Fruit fly (Drosophila melanogaster) whole organism, pupa: ENCODE data around the gene vir-1.

Experiments used
- CG10348 ChIP-seq: fragments of 200-800 bp; sonication (Bioruptor generic); IDR thresholded peaks from 2 replicates; pipeline ENCODE4 v1.3.6; 2022; ENCODE audit warnings: missing biosample characterization, missing genetic modification characterization
- CG12605 ChIP-seq: fragments of 200-800 bp; sonication (Bioruptor generic); IDR thresholded peaks from 2 replicates; pipeline ENCODE4 v1.3.6; 2022; ENCODE audit warnings: missing biosample characterization, missing genetic modification characterization
- CG13204 ChIP-seq: fragments of 200-800 bp; sonication (Bioruptor generic); optimal IDR thresholded peaks from 2 replicates; lab custom pipeline; 2018; ENCODE audit warnings: missing biosample characterization, mild to moderate bottlenecking, missing genetic modification characterization, moderate library complexity
- CG14655 ChIP-seq: fragments of 200-800 bp; sonication (Bioruptor generic); optimal IDR thresholded peaks from 3 replicates; lab custom pipeline; 2017; ENCODE audit warnings: mild to moderate bottlenecking, missing biosample characterization, missing genetic modification reagents, missing genetic modification characterization
- CG15710 ChIP-seq: fragments of 200-800 bp; sonication (Bioruptor generic); optimal IDR thresholded peaks from 2 replicates; lab custom pipeline; 2018; ENCODE audit warnings: missing biosample characterization, mild to moderate bottlenecking, missing genetic modification characterization, moderate library complexity
- CG17806 ChIP-seq: fragments of 200-800 bp; sonication (Bioruptor generic); optimal IDR thresholded peaks from 2 replicates; lab custom pipeline; 2018; ENCODE audit warnings: missing biosample characterization, mild to moderate bottlenecking, missing genetic modification characterization, moderate library complexity
- CG32121 ChIP-seq: fragments of 200-800 bp; sonication (Bioruptor generic); IDR thresholded peaks from 2 replicates; pipeline ENCODE4 v1.3.6; 2022; ENCODE audit warnings: missing biosample characterization, missing genetic modification characterization
- CG34367 ChIP-seq: fragments of 200-800 bp; sonication (Bioruptor generic); optimal IDR thresholded peaks from 2 replicates; lab custom pipeline; 2018; ENCODE audit warnings: missing biosample characterization, mild to moderate bottlenecking, missing genetic modification characterization
- CG4496 ChIP-seq: fragments of 200-800 bp; sonication (Bioruptor generic); IDR thresholded peaks from 3 replicates; pipeline ENCODE4 v1.3.6; 2022; ENCODE audit warnings: missing biosample characterization, missing genetic modification characterization
- CG8159 ChIP-seq: fragments of 200-800 bp; sonication (Bioruptor generic); optimal IDR thresholded peaks from 3 replicates; lab custom pipeline; 2018; ENCODE audit warnings: missing biosample characterization, mild to moderate bottlenecking, missing genetic modification characterization, moderate library complexity
- CG8301 ChIP-seq: fragments of 200-800 bp; sonication (Bioruptor generic); optimal IDR thresholded peaks from 2 replicates; lab custom pipeline; 2018; ENCODE audit warnings: missing biosample characterization, mild to moderate bottlenecking, missing genetic modification characterization
- CG9948 ChIP-seq: fragments of 200-800 bp; sonication (Bioruptor generic); optimal IDR thresholded peaks from 2 replicates; lab custom pipeline; 2018; ENCODE audit warnings: missing biosample characterization, mild to moderate bottlenecking, missing genetic modification characterization, moderate library complexity
- D1 ChIP-seq: fragments of 200-800 bp; sonication (Bioruptor generic); optimal IDR thresholded peaks from 2 replicates; lab custom pipeline; 2018; ENCODE audit warnings: missing biosample characterization, mild to moderate bottlenecking, missing genetic modification characterization, moderate library complexity
- EcR ChIP-seq: fragments of 200-800 bp; sonication (Bioruptor generic); optimal IDR thresholded peaks from 3 replicates; lab custom pipeline; 2019; ENCODE audit warnings: missing biosample characterization, missing genetic modification characterization, mild to moderate bottlenecking, moderate library complexity, missing genetic modification reagents
- Ets98B ChIP-seq: fragments of 200-800 bp; sonication (Bioruptor generic); IDR thresholded peaks from 2 replicates; pipeline ENCODE4 v1.3.6; 2022; ENCODE audit warnings: missing biosample characterization, missing genetic modification characterization
- Pif1A ChIP-seq: fragments of 200-800 bp; sonication (Bioruptor generic); optimal IDR thresholded peaks from 3 replicates; lab custom pipeline; 2016; ENCODE audit warnings: missing biosample characterization, missing genetic modification characterization
- Pif1B ChIP-seq: fragments of 200-800 bp; sonication (Bioruptor generic); optimal IDR thresholded peaks from 3 replicates; lab custom pipeline; 2016; ENCODE audit warnings: missing biosample characterization, missing genetic modification characterization
- Snoo ChIP-seq: fragments of 200-800 bp; sonication (Bioruptor generic); optimal IDR thresholded peaks from 3 replicates; lab custom pipeline; 2017; ENCODE audit warnings: missing biosample characterization, mild to moderate bottlenecking, missing genetic modification characterization, inconsistent platforms
- fd96Ca ChIP-seq: fragments of 200-800 bp; sonication (Bioruptor generic); IDR thresholded peaks from 3 replicates; pipeline ENCODE4 v1.3.6; 2022; ENCODE audit warnings: missing biosample characterization, missing genetic modification characterization
- gl ChIP-seq: fragments of 200-800 bp; sonication (Bioruptor generic); optimal IDR thresholded peaks from 2 replicates; lab custom pipeline; 2018; ENCODE audit warnings: missing biosample characterization, mild to moderate bottlenecking, missing genetic modification characterization
- rn ChIP-seq: fragments of 200-800 bp; sonication (Bioruptor generic); IDR thresholded peaks from 2 replicates; pipeline ENCODE4 v1.3.6; 2022; ENCODE audit warnings: missing biosample characterization, missing genetic modification characterization

The vir-1 gene

dm6 chr2L:12430792-12431191 is 7.6 kb upstream of the vir-1 start, which contains the start of gene CG5435:
TSS of gene CG5435 (minus strand) at chr2L:12430892.
- no peak for TF ChIP-seq CG12605
- no peak for TF ChIP-seq CG17806
- no peak for TF ChIP-seq fd96Ca (GFP tag; lab: Robert Waterston, UW)
- TF ChIP-seq CG9948 (tag; lab: Kevin White, UChicago), result no peak
- TF ChIP-seq CG34367 (tag; lab: Kevin White, UChicago), result no peak
- no peak for TF ChIP-seq CG15710 (tag; lab: Kevin White, UChicago)
- TF ChIP-seq CG10348, result no peak
- TF ChIP-seq Pif1B (GFP tag; lab: Kevin White, UChicago), result no peak
- no peak for TF ChIP-seq Ets98B (GFP tag; lab: Robert Waterston, UW)
- no peak for TF ChIP-seq D1 (tag; lab: Kevin White, UChicago)
- TF ChIP-seq EcR, result no peak
- no peak for TF ChIP-seq rn (GFP tag; lab: Robert Waterston, UW)
- no peak for TF ChIP-seq CG14655 (GFP tag; lab: Kevin White, UChicago)
- no peak for TF ChIP-seq CG4496 (GFP tag; lab: Robert Waterston, UW)
- no peak for TF ChIP-seq gl
- no peak for TF ChIP-seq CG8159 (tag; lab: Kevin White, UChicago)
- no peak for TF ChIP-seq CG13204 (GFP tag; lab: Kevin White, UChicago)
- TF ChIP-seq CG8301, result no peak
- TF ChIP-seq Snoo (tag; lab: Kevin White, UChicago), result no peak
- no peak for TF ChIP-seq Pif1A (GFP tag; lab: Kevin White, UChicago)

dm6 chr2L:12427487-12428101 is 4.4 kb upstream of the vir-1 start, which contains the start of the genes CG5446 and Trm1:
TSS of gene CG5446 (minus strand) at chr2L:12427709.
TSS of gene Trm1 (plus strand) at chr2L:12428028.
- no peak for TF ChIP-seq gl
- TF ChIP-seq CG34367 (tag; lab: Kevin White, UChicago), result peak; percentile 27
- peak; percentile 54 for TF ChIP-seq CG17806
- no peak for TF ChIP-seq CG12605
- peak; percentile 55 for TF ChIP-seq Snoo (tag; lab: Kevin White, UChicago)
- TF ChIP-seq D1 (tag; lab: Kevin White, UChicago), result no peak
- no peak for TF ChIP-seq fd96Ca (GFP tag; lab: Robert Waterston, UW)
- TF ChIP-seq CG8159 (tag; lab: Kevin White, UChicago), result peak; percentile 75
- TF ChIP-seq EcR, result no peak
- TF ChIP-seq Pif1B (GFP tag; lab: Kevin White, UChicago), result peak; percentile 46
- TF ChIP-seq CG15710 (tag; lab: Kevin White, UChicago), result peak; percentile 66
- TF ChIP-seq CG9948 (tag; lab: Kevin White, UChicago), result peak; percentile 64
- peak; percentile 58 for TF ChIP-seq Ets98B (GFP tag; lab: Robert Waterston, UW)
- no peak for TF ChIP-seq CG13204 (GFP tag; lab: Kevin White, UChicago)
- peak; percentile 44 for TF ChIP-seq Pif1A (GFP tag; lab: Kevin White, UChicago)
- no peak for TF ChIP-seq CG14655 (GFP tag; lab: Kevin White, UChicago)
- TF ChIP-seq CG8301, result peak; percentile 36
- peak; percentile 54; the same call in 1 of the 2 replicates for TF ChIP-seq CG32121 (GFP tag; lab: Robert Waterston, UW)
- TF ChIP-seq CG10348, result no peak
- TF ChIP-seq rn (GFP tag; lab: Robert Waterston, UW), result no peak
- TF ChIP-seq CG4496 (GFP tag; lab: Robert Waterston, UW), result no peak

- TF ChIP-seq D1 (tag; lab: Kevin White, UChicago) (no peak), CG34367 (tag; lab: Kevin White, UChicago) (no peak), CG15710 (tag; lab: Kevin White, UChicago) (peak; percentile 9), Snoo (tag; lab: Kevin White, UChicago) (peak; percentile 42), fd96Ca (GFP tag; lab: Robert Waterston, UW) (no peak), gl (no peak), EcR (no peak), CG9948 (tag; lab: Kevin White, UChicago) (no peak), CG4496 (GFP tag; lab: Robert Waterston, UW) (no peak), CG32121 (GFP tag; lab: Robert Waterston, UW) (no peak), rn (GFP tag; lab: Robert Waterston, UW) (no peak), CG13204 (GFP tag; lab: Kevin White, UChicago) (no peak), CG8159 (tag; lab: Kevin White, UChicago) (no peak), Pif1A (GFP tag; lab: Kevin White, UChicago) (no peak), Ets98B (GFP tag; lab: Robert Waterston, UW) (no peak), CG8301 (no peak)
- TF ChIP-seq, all 21 proteins: peak for 2
These were observed 1.3 kb upstream of the vir-1 start, which contains the start of gene Fam92 for dm6 chr2L:12424555-12424954. TSS of gene Fam92 (plus strand) at chr2L:12424904.

- TF ChIP-seq CG14655 (GFP tag; lab: Kevin White, UChicago) (peak; percentile 2), Ets98B (GFP tag; lab: Robert Waterston, UW) (peak; percentile 33; the same call in 1 of the 2 replicates), CG13204 (GFP tag; lab: Kevin White, UChicago) (no peak)
These were observed 1.2 kb downstream of the vir-1 start for dm6 chr2L:12421793-12422691.

dm6 chr2L:12421188-12421587 is 2.1 kb downstream of the vir-1 start:
- TF ChIP-seq CG10348, result no peak
- TF ChIP-seq CG9948 (tag; lab: Kevin White, UChicago), result no peak
- TF ChIP-seq Pif1A (GFP tag; lab: Kevin White, UChicago), result no peak
- TF ChIP-seq, all 21 proteins: peak for 0
